Worm (Caenorhabditis elegans): ENCODE results near the gene nhr-222.

Gene nhr-222

ce11 chrV:3579795-3580194, 36.6 kb upstream of the nhr-222 start (continued):
- TF ChIP-seq snpc-1.2 (GFP tag; IDR thresholded peaks at IDR 0.05) (no peak), egl-27 (tag; optimal IDR thresholded peaks at IDR 0.05) (no peak), mxl-3 (GFP tag; optimal IDR thresholded peaks at IDR 0.05) (peak; percentile 18), nhr-77 (tag; optimal IDR thresholded peaks at IDR 0.05) (no peak), nhr-25 (tag; optimal IDR thresholded peaks at IDR 0.05; ENCODE audit: borderline replicate concordance, insufficient read depth) (no peak), Y105C5A.15 (GFP tag; IDR thresholded peaks at IDR 0.05) (no peak), nhr-102 (tag; optimal IDR thresholded peaks at IDR 0.05) (peak; percentile 21), snpc-4 (tag; optimal IDR thresholded peaks at IDR 0.05) (no peak), Y75B8A.6 (GFP tag; IDR thresholded peaks at IDR 0.05) (no peak), nhr-76 (tag; optimal IDR thresholded peaks at IDR 0.05) (no peak), fkh-10 (GFP tag; optimal IDR thresholded peaks at IDR 0.05) (no peak), hlh-30 (tag; optimal IDR thresholded peaks at IDR 0.05; ENCODE audit: insufficient read depth) (peak; percentile 70), nhr-237 (tag; optimal IDR thresholded peaks at IDR 0.05) (no peak), dpl-1 (GFP tag; optimal IDR thresholded peaks at IDR 0.05) (peak; percentile 66), mxl-2 (GFP tag; conservative IDR thresholded peaks at IDR 0.05) (no peak), aly-2 (tag; optimal IDR thresholded peaks at IDR 0.05) (no peak), gei-8 (GFP tag; optimal IDR thresholded peaks at IDR 0.05) (no peak), nhr-48 (tag; optimal IDR thresholded peaks at IDR 0.05) (no peak), ctbp-1 (GFP tag; IDR thresholded peaks at IDR 0.05) (no peak), Y48G9A.11 (GFP tag; IDR thresholded peaks at IDR 0.05) (no peak), unc-39 (tag; optimal IDR thresholded peaks at IDR 0.05) (no peak), jun-1 (tag; optimal IDR thresholded peaks at IDR 0.05) (no peak), ama-1 (optimal IDR thresholded peaks at IDR 0.05) (no peak), unc-62 (GFP tag; optimal IDR thresholded peaks at IDR 0.05 in 1 of 2) (no peak), unc-62 (tag; optimal IDR thresholded peaks at IDR 0.05) (no peak), nhr-41 (GFP tag; IDR thresholded peaks at IDR 0.05) (no peak), ZK546.5 (tag; optimal IDR thresholded peaks at IDR 0.05) (no peak), nhr-6 (tag; optimal IDR thresholded peaks at IDR 0.05) (no peak), sdz-12 (GFP tag; optimal IDR thresholded peaks at IDR 0.05) (no peak), dve-1 (tag; optimal IDR thresholded peaks at IDR 0.05; ENCODE audit: insufficient read depth) (peak; percentile 34), ZK337.2 (GFP tag; IDR thresholded peaks at IDR 0.05) (no peak), vab-7 (GFP tag; IDR thresholded peaks at IDR 0.05) (no peak), F10B5.3 (tag; optimal IDR thresholded peaks at IDR 0.05) (no peak), hlh-11 (tag; optimal IDR thresholded peaks at IDR 0.05) (peak; percentile 74), lin-38 (GFP tag; IDR thresholded peaks at IDR 0.05) (peak; percentile 24; the same call in 1 of the 2 replicates), nhr-11 (tag; optimal IDR thresholded peaks at IDR 0.05) (peak; percentile 80), set-16 (GFP tag; IDR thresholded peaks at IDR 0.05) (no peak), zip-11 (GFP tag; IDR thresholded peaks at IDR 0.05) (no peak), mep-1 (tag; optimal IDR thresholded peaks at IDR 0.05) (peak; percentile 61), saeg-2 (GFP tag; IDR thresholded peaks at IDR 0.05) (no peak), egl-43 (GFP tag; IDR thresholded peaks at IDR 0.05) (no peak), ceh-32 (tag; optimal IDR thresholded peaks at IDR 0.05; ENCODE audit: poor library complexity) (no peak), zag-1 (tag; optimal IDR thresholded peaks at IDR 0.05) (no peak), dmd-9 (GFP tag; IDR thresholded peaks at IDR 0.05) (no peak), T20F7.1 (GFP tag; optimal IDR thresholded peaks at IDR 0.05) (no peak), nhr-111 (GFP tag; optimal IDR thresholded peaks at IDR 0.05) (no peak), F44E2.7 (GFP tag; IDR thresholded peaks at IDR 0.05) (no peak), daf-19 (GFP tag; conservative IDR thresholded peaks at IDR 0.05) (no peak), cey-2 (tag; optimal IDR thresholded peaks at IDR 0.05; ENCODE audit: borderline replicate concordance, insufficient read depth) (no peak), ces-1 (GFP tag; optimal IDR thresholded peaks at IDR 0.05) (no peak), pqm-1 (tag; optimal IDR thresholded peaks at IDR 0.05) (peak; percentile 55), fos-1 (tag; optimal IDR thresholded peaks at IDR 0.05) (no peak), lin-29 (GFP tag; IDR thresholded peaks at IDR 0.05) (no peak)

Measured in whole organism, L4 larva.